Fruit fly (Drosophila melanogaster) whole organism, embryonic: ENCODE data around the gene RabX6.

Experiments used
- Antp ChIP-seq: fragments of 200-800 bp; sonication (Bioruptor generic); optimal IDR thresholded peaks from 3 replicates; lab custom pipeline; 2016; ENCODE audit warnings: missing biosample characterization, missing genetic modification characterization
- Atf6 ChIP-seq: fragments of 200-800 bp; sonication (Bioruptor generic); IDR thresholded peaks from 2 replicates; pipeline ENCODE4 v1.3.6; 2022; ENCODE audit warnings: missing biosample characterization, missing genetic modification characterization
- Awh ChIP-seq: fragments of 200-800 bp; sonication (Bioruptor generic); IDR thresholded peaks from 2 replicates; pipeline ENCODE4, ENCODE4 v1.3.6; 2022; ENCODE audit warnings: missing biosample characterization, missing genetic modification characterization
- B-H2 ChIP-seq: fragments of 200-800 bp; sonication (Bioruptor generic); optimal IDR thresholded peaks from 2 replicates; lab custom pipeline; 2018; ENCODE audit warnings: missing biosample characterization, mild to moderate bottlenecking, missing genetic modification characterization
- Blimp-1 ChIP-seq: fragments of 200-800 bp; sonication (Bioruptor generic); optimal IDR thresholded peaks from 3 replicates; lab custom pipeline; 2018; ENCODE audit warnings: missing biosample characterization, missing genetic modification characterization, mild to moderate bottlenecking, moderate library complexity, missing genetic modification reagents
- CG10543 ChIP-seq: fragments of 200-800 bp; sonication (Bioruptor generic); optimal IDR thresholded peaks from 3 replicates; lab custom pipeline; 2017; ENCODE audit warnings: missing biosample characterization, mild to moderate bottlenecking, missing genetic modification characterization, moderate library complexity
- CG11723 ChIP-seq: fragments of 200-800 bp; sonication (Bioruptor generic); optimal IDR thresholded peaks from 2 replicates; lab custom pipeline; 2017; ENCODE audit warnings: missing biosample characterization, mild to moderate bottlenecking, missing genetic modification characterization
- CG12071 ChIP-seq: fragments of 200-800 bp; sonication (Bioruptor generic); optimal IDR thresholded peaks from 3 replicates; lab custom pipeline; 2018; ENCODE audit warnings: missing biosample characterization, mild to moderate bottlenecking, missing genetic modification characterization
- CG12942 ChIP-seq: fragments of 200-800 bp; sonication (Bioruptor generic); optimal IDR thresholded peaks from 3 replicates; lab custom pipeline; 2016; ENCODE audit warnings: missing biosample characterization, missing genetic modification characterization
- CG13287 ChIP-seq: fragments of 200-800 bp; sonication (Bioruptor generic); IDR thresholded peaks from 2 replicates; pipeline ENCODE4 v1.3.6; 2022; ENCODE audit warnings: missing biosample characterization, missing genetic modification characterization; ENCODE audit not compliant: partially characterized antibody
- CG14014 ChIP-seq: fragments of 200-800 bp; sonication (Bioruptor generic); IDR thresholded peaks from 2 replicates; pipeline ENCODE4 v1.3.6; 2022; ENCODE audit warnings: missing biosample characterization, missing genetic modification characterization
- CG15269 ChIP-seq: fragments of 200-800 bp; sonication (Bioruptor generic); optimal IDR thresholded peaks from 2 replicates; lab custom pipeline; 2018; ENCODE audit warnings: missing biosample characterization, mild to moderate bottlenecking, missing genetic modification characterization, moderate library complexity
- CG18476 ChIP-seq: fragments of 200-800 bp; sonication (Bioruptor generic); optimal IDR thresholded peaks from 2 replicates; lab custom pipeline; 2016; ENCODE audit warnings: missing biosample characterization, mild to moderate bottlenecking, missing genetic modification characterization
- CG32767 ChIP-seq: fragments of 200-800 bp; sonication (Bioruptor generic); IDR thresholded peaks from 2 replicates; pipeline ENCODE4 v1.3.6; 2022; ENCODE audit warnings: missing biosample characterization, missing genetic modification characterization
- CG34376 ChIP-seq: fragments of 200-800 bp; sonication (Bioruptor generic); optimal IDR thresholded peaks from 2 replicates; lab custom pipeline; 2018; ENCODE audit warnings: missing biosample characterization, mild to moderate bottlenecking, missing genetic modification characterization
- CG3847 ChIP-seq: fragments of 200-800 bp; sonication (Bioruptor generic); IDR thresholded peaks from 2 replicates; pipeline ENCODE4 v1.3.6; 2022; ENCODE audit warnings: missing biosample characterization, missing genetic modification characterization
- CG4360 ChIP-seq: fragments of 200-800 bp; sonication (Bioruptor generic); IDR thresholded peaks from 2 replicates; pipeline ENCODE4 v1.3.6; 2022; ENCODE audit warnings: missing biosample characterization, missing genetic modification characterization
- CG5180 ChIP-seq: fragments of 200-800 bp; sonication (Bioruptor generic); optimal IDR thresholded peaks from 3 replicates; lab custom pipeline; 2017; ENCODE audit warnings: missing biosample characterization, missing genetic modification characterization, mild to moderate bottlenecking, moderate library complexity, missing genetic modification reagents
- CG6175 ChIP-seq: fragments of 200-800 bp; sonication (Bioruptor generic); IDR thresholded peaks from 3 replicates; pipeline ENCODE4 v1.3.6; 2022; ENCODE audit warnings: missing biosample characterization, missing genetic modification characterization
- CG6854 ChIP-seq: fragments of 200-800 bp; sonication (Bioruptor generic); optimal IDR thresholded peaks from 3 replicates; lab custom pipeline; 2017; ENCODE audit warnings: missing biosample characterization, mild to moderate bottlenecking, missing genetic modification characterization
- CG7372 ChIP-seq: fragments of 200-800 bp; sonication (Bioruptor generic); IDR thresholded peaks from 2 replicates; pipeline ENCODE4 v1.3.6; 2022; ENCODE audit warnings: missing biosample characterization, missing genetic modification characterization
- CG8944 ChIP-seq: fragments of 200-800 bp; sonication (Bioruptor generic); optimal IDR thresholded peaks from 3 replicates; lab custom pipeline; 2016; ENCODE audit warnings: missing biosample characterization, missing genetic modification characterization
- GATAe ChIP-seq: fragments of 200-800 bp; sonication (Bioruptor generic); conservative IDR thresholded peaks from 2 replicates; pipeline ENCODE4 v1.3.6; 2022; ENCODE audit warnings: missing biosample characterization, missing genetic modification characterization
- HLH3B ChIP-seq: fragments of 200-800 bp; sonication (Bioruptor generic); IDR thresholded peaks from 2 replicates; pipeline ENCODE4 v1.3.6; 2022; ENCODE audit warnings: missing biosample characterization, missing genetic modification characterization
- MBD-R2 ChIP-seq: fragments of 200-800 bp; sonication (Bioruptor generic); IDR thresholded peaks from 2 replicates; pipeline ENCODE4 v1.3.6; 2022; ENCODE audit warnings: missing biosample characterization, missing genetic modification characterization
- Mad ChIP-seq: fragments of 200-800 bp; sonication (Bioruptor generic); optimal IDR thresholded peaks from 2 replicates; lab custom pipeline; 2016; ENCODE audit warnings: missing biosample characterization, missing genetic modification characterization
- Mrtf ChIP-seq: fragments of 200-800 bp; sonication (Bioruptor generic); IDR thresholded peaks from 3 replicates; pipeline ENCODE4 v1.3.6; 2022; ENCODE audit warnings: missing biosample characterization, missing genetic modification characterization
- Myb ChIP-seq: fragments of 200-800 bp; sonication (Bioruptor generic); optimal IDR thresholded peaks from 2 replicates; lab custom pipeline; 2016; ENCODE audit warnings: missing biosample characterization, missing genetic modification characterization
- NfI ChIP-seq: fragments of 200-800 bp; sonication (Bioruptor generic); optimal IDR thresholded peaks from 3 replicates; lab custom pipeline; 2018; ENCODE audit warnings: missing biosample characterization, mild to moderate bottlenecking, missing genetic modification characterization, moderate library complexity
- Ravus ChIP-seq: fragments of 200-800 bp; sonication (Bioruptor generic); IDR thresholded peaks from 2 replicates; pipeline ENCODE4 v1.3.6; 2022; ENCODE audit warnings: missing biosample characterization, missing genetic modification characterization
- Side ChIP-seq: fragments of 200-800 bp; sonication (Bioruptor generic); optimal IDR thresholded peaks from 2 replicates; lab custom pipeline; 2016; ENCODE audit warnings: missing biosample characterization, missing genetic modification characterization
- TFAM ChIP-seq: fragments of 200-800 bp; sonication (Bioruptor generic); optimal IDR thresholded peaks from 2 replicates; lab custom pipeline; 2017; ENCODE audit warnings: missing biosample characterization, missing genetic modification characterization, inconsistent platforms
- Trl ChIP-seq, 3 experiments: fragments of >200 bp in 2 of 3; fragments of 200-800 bp in 1 of 3; sonication (Bioruptor generic) in 1 of 3; optimal IDR thresholded peaks; 2 replicates in 1 of 3; 3 replicates in 2 of 3; lab custom pipeline; 2016 to 2017; ENCODE audit warnings: missing biosample characterization in 1 of 3, missing genetic modification characterization in 1 of 3
- Usf ChIP-seq: fragments of 200-800 bp; sonication (Bioruptor generic); optimal IDR thresholded peaks from 2 replicates; lab custom pipeline; 2017; ENCODE audit warnings: missing genotype, missing biosample characterization, missing genetic modification characterization
- bcd ChIP-seq: fragments of 200-800 bp; sonication (Bioruptor generic); optimal IDR thresholded peaks from 2 replicates; lab custom pipeline; 2017; ENCODE audit warnings: missing biosample characterization, mild to moderate bottlenecking, missing genetic modification characterization
- cwo ChIP-seq: fragments of 200-800 bp; sonication (Bioruptor generic); optimal IDR thresholded peaks from 3 replicates; lab custom pipeline; 2017; ENCODE audit warnings: missing biosample characterization, missing genetic modification characterization, mild to moderate bottlenecking, moderate library complexity, missing genetic modification reagents
- eyg ChIP-seq: fragments of 200-800 bp; sonication (Bioruptor generic); optimal IDR thresholded peaks from 3 replicates; lab custom pipeline; 2016; ENCODE audit warnings: missing biosample characterization, missing genetic modification characterization
- klu ChIP-seq: fragments of 200-800 bp; sonication (Bioruptor generic); IDR thresholded peaks from 2 replicates; pipeline ENCODE4 v1.3.6; 2022; ENCODE audit warnings: missing biosample characterization, missing genetic modification characterization
- luna ChIP-seq: fragments of 200-800 bp; sonication (Bioruptor generic); optimal IDR thresholded peaks from 2 replicates; lab custom pipeline; 2016; ENCODE audit warnings: missing biosample characterization, missing genetic modification characterization
- odd ChIP-seq: fragments of 200-800 bp; sonication (Bioruptor generic); optimal IDR thresholded peaks from 2 replicates; lab custom pipeline; 2017; ENCODE audit warnings: missing biosample characterization, mild to moderate bottlenecking, missing genetic modification characterization
- onecut ChIP-seq: fragments of 200-800 bp; sonication (Bioruptor generic); IDR thresholded peaks from 2 replicates; pipeline ENCODE4 v1.3.6; 2022; ENCODE audit warnings: missing biosample characterization, missing genetic modification characterization
- pho ChIP-seq: fragments of 200-800 bp; sonication (Bioruptor generic); optimal IDR thresholded peaks from 2 replicates; lab custom pipeline; 2016; ENCODE audit warnings: missing biosample characterization, missing genetic modification characterization
- phol ChIP-seq: fragments of 200-800 bp; sonication (Bioruptor generic); optimal IDR thresholded peaks from 3 replicates; lab custom pipeline; 2018; ENCODE audit warnings: missing biosample characterization, mild to moderate bottlenecking, missing genetic modification characterization, moderate library complexity
- pnt ChIP-seq: fragments of 200-800 bp; sonication (Bioruptor generic); optimal IDR thresholded peaks from 3 replicates; lab custom pipeline; 2016; ENCODE audit warnings: missing biosample characterization, missing genetic modification characterization
- salm ChIP-seq: fragments of 200-800 bp; sonication (Bioruptor generic); optimal IDR thresholded peaks from 2 replicates; lab custom pipeline; 2018; ENCODE audit warnings: missing biosample characterization, mild to moderate bottlenecking, missing genetic modification characterization
- shn ChIP-seq: fragments of 200-800 bp; sonication (Bioruptor generic); optimal IDR thresholded peaks from 3 replicates; lab custom pipeline; 2016; ENCODE audit warnings: missing biosample characterization, missing genetic modification characterization
- sob ChIP-seq: fragments of 200-800 bp; sonication (Bioruptor generic); IDR thresholded peaks from 2 replicates; pipeline ENCODE4 v1.3.6; 2022; ENCODE audit warnings: missing biosample characterization, missing genetic modification characterization
- tll ChIP-seq, 2 experiments: fragments of 200-800 bp in 1 of 2; fragments of >200 bp in 1 of 2; sonication (Bioruptor generic) in 1 of 2; optimal IDR thresholded peaks; 2 replicates each; lab custom pipeline; 2017 to 2019; ENCODE audit warnings: missing biosample characterization in 2 of 2, missing genetic modification characterization in 2 of 2, mild to moderate bottlenecking in 1 of 2, moderate library complexity in 1 of 2
- toy ChIP-seq: fragments of 200-800 bp; sonication (Bioruptor generic); IDR thresholded peaks from 2 replicates; pipeline ENCODE4 v1.3.6; 2022; ENCODE audit warnings: missing biosample characterization, missing genetic modification characterization
- wdn ChIP-seq: fragments of 200-800 bp; sonication (Bioruptor generic); IDR thresholded peaks from 2 replicates; pipeline ENCODE4 v1.3.6; 2022; ENCODE audit warnings: missing biosample characterization, missing genetic modification characterization

RabX6 gene

DNA sequence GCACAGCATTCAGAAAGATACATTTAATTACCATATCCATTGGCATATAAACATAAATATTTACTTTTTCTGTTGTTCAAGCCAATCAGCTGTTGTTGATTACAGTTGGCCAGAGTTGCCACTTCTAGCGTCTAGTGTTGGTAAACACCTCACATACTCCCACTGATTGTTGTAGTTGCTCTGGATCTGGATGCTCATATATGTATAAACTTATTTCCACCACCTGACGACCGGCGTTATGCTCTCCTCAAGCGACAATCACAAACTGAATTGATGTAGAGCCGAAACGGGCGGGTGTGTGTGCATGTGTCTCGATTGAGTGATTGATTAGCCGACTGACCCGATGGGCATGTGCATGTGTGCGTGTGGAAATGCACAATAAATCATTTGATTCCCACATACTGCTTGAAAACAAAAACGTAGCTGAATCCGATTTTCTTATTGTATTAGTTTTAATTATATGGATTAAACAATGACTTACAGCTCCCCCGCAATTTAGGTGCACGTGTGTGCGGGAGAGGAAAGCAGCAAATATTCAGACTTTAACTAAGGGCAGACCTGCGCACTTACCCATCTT lies 8.4 kb upstream of the RabX6 start (continued):
- TF ChIP-seq CG18476 (GFP tag; lab: Kevin White, UChicago): no peak
- TF ChIP-seq pnt (GFP tag; lab: Kevin White, UChicago): no peak
- 0 out of 2 replicates have a peak, but pooled peaks have one; percentile 28 for TF ChIP-seq CG4360 (GFP tag; lab: Robert Waterston, UW)
- peak; percentile 11 for TF ChIP-seq shn (GFP tag; lab: Kevin White, UChicago)
- peak; percentile 44 for TF ChIP-seq CG12071 (GFP tag; lab: Kevin White, UChicago)
- TF ChIP-seq luna: no peak
- TF ChIP-seq CG12942 (GFP tag; lab: Kevin White, UChicago): peak; percentile 12
- no peak for TF ChIP-seq CG5180 (GFP tag; lab: Kevin White, UChicago)
- TF ChIP-seq wdn (GFP tag; lab: Robert Waterston, UW): no peak
- peak; percentile 29 for TF ChIP-seq Antp (GFP tag; lab: Kevin White, UChicago)
- no peak for TF ChIP-seq TFAM (GFP tag; lab: Kevin White, UChicago)
- peak; percentile 45 for TF ChIP-seq CG34376 (GFP tag; lab: Kevin White, UChicago)
- TF ChIP-seq salm: peak; percentile 13
- TF ChIP-seq CG14014 (GFP tag; lab: Robert Waterston, UW): peak; percentile 58; the same call in 1 of the 2 replicates
- peak; percentile 67 for TF ChIP-seq CG10543 (GFP tag; lab: Kevin White, UChicago)
- TF ChIP-seq CG32767 (GFP tag; lab: Robert Waterston, UW): peak; percentile 56; the same call in 1 of the 2 replicates
- no peak for TF ChIP-seq onecut (GFP tag; lab: Robert Waterston, UW)
- TF ChIP-seq tll (GFP tag; optimal IDR thresholded peaks at IDR 0.05; lab: Kevin White, UChicago): peak in 1 of 2 experiments; percentile 5
- no peak for TF ChIP-seq CG11723 (GFP tag; lab: Kevin White, UChicago)
- peak; percentile 48; the same call in 1 of the 2 replicates for TF ChIP-seq CG13287 (GFP tag; lab: Robert Waterston, UW)
- peak; percentile 79 for TF ChIP-seq CG3847 (GFP tag; lab: Robert Waterston, UW)
- TF ChIP-seq HLH3B (GFP tag; lab: Robert Waterston, UW): no peak
- no peak for TF ChIP-seq cwo
- no peak for TF ChIP-seq toy (GFP tag; lab: Robert Waterston, UW)
- no peak for TF ChIP-seq Trl (optimal IDR thresholded peaks at IDR 0.05; lab: Kevin White, UChicago)
- TF ChIP-seq Trl (GFP tag; optimal IDR thresholded peaks at IDR 0.05; lab: Kevin White, UChicago): peak; percentile 24
- TF ChIP-seq Atf6 (GFP tag; lab: Robert Waterston, UW): 0 out of 2 replicates have a peak, but pooled peaks have one; percentile 33
- TF ChIP-seq Ravus (GFP tag; lab: Robert Waterston, UW): no peak
- peak; percentile 43 for TF ChIP-seq bcd (GFP tag; lab: Kevin White, UChicago)
- no peak for TF ChIP-seq Mrtf (GFP tag; lab: Robert Waterston, UW)
- no peak for TF ChIP-seq GATAe (GFP tag; lab: Robert Waterston, UW)
- peak; percentile 82 for TF ChIP-seq B-H2 (GFP tag; lab: Kevin White, UChicago)
- TF ChIP-seq Blimp-1 (GFP tag; lab: Kevin White, UChicago): no peak
- TF ChIP-seq CG7372: no peak
- no peak for TF ChIP-seq Awh
- no peak for TF ChIP-seq CG8944 (GFP tag; lab: Kevin White, UChicago)
- peak; percentile 67 for TF ChIP-seq Myb (GFP tag; lab: Kevin White, UChicago)
- TF ChIP-seq klu (GFP tag; lab: Robert Waterston, UW): peak; percentile 63
- no peak for TF ChIP-seq CG6854 (GFP tag; lab: Kevin White, UChicago)
- peak; percentile 0 for TF ChIP-seq Mad
- TF ChIP-seq CG15269 (tag; lab: Kevin White, UChicago): peak; percentile 4
- TF ChIP-seq CG6175 (GFP tag; lab: Robert Waterston, UW): no peak
- no peak for TF ChIP-seq Usf (GFP tag; lab: Kevin White, UChicago)
- peak; percentile 24 for TF ChIP-seq odd (GFP tag; lab: Kevin White, UChicago)
- peak; percentile 89 for TF ChIP-seq MBD-R2 (GFP tag; lab: Robert Waterston, UW)
- TF ChIP-seq eyg: peak; percentile 6
- TF ChIP-seq Side (GFP tag; lab: Kevin White, UChicago): peak; percentile 29
- TF ChIP-seq sob (GFP tag; lab: Robert Waterston, UW): peak; percentile 64
- no peak for TF ChIP-seq pho
- peak; percentile 53 for TF ChIP-seq NfI (GFP tag; lab: Kevin White, UChicago)
- peak; percentile 20 for TF ChIP-seq phol (tag; lab: Kevin White, UChicago)
